Worm (Caenorhabditis elegans) whole organism, L4 larva: ENCODE results near the gene pup-2.

ENCODE experiments used
- ceh-32 ChIP-seq: sonication (generic microtip); optimal IDR thresholded peaks from 2 replicates; lab custom pipeline; 2016; ENCODE audit warnings: mild to moderate bottlenecking, missing genetic modification characterization, missing compliant biosample characterization; ENCODE audit not compliant: poor library complexity
- nhr-102 ChIP-seq: sonication (generic microtip); optimal IDR thresholded peaks from 2 replicates; lab custom pipeline; 2016; ENCODE audit warnings: mild to moderate bottlenecking, missing genetic modification characterization, moderate library complexity, missing compliant biosample characterization

ce11 chrIII:5173139-5173538, 12.6 kb upstream of the pup-2 start, which contains the start of gene emb-1:
- no peak for TF ChIP-seq nhr-102 (tag; lab: Kevin White, UChicago)
- no peak for TF ChIP-seq ceh-32 (tag; lab: Kevin White, UChicago)
